Fruit fly (Drosophila melanogaster): ENCODE measurements around the gene Arp3.
A peak's percentile ranks its signal among the peaks of the same experiment; 100 is the strongest.

The Arp3 gene

dm6 chr3L:8080790-8081189 is 34.9 kb downstream of the Arp3 start:
- no peak for TF ChIP-seq Myc (optimal IDR thresholded peaks at IDR 0.05)
- TF ChIP-seq lola (GFP tag; optimal IDR thresholded peaks at IDR 0.05): no peak
- no peak for TF ChIP-seq Mio (GFP tag; optimal IDR thresholded peaks at IDR 0.05)
- no peak for TF ChIP-seq Dif (GFP tag; optimal IDR thresholded peaks at IDR 0.05; ENCODE audit: partially characterized antibody)
- no peak for TF ChIP-seq rgr (GFP tag; optimal IDR thresholded peaks at IDR 0.05)
- TF ChIP-seq psq (GFP tag; optimal IDR thresholded peaks at IDR 0.05): no peak
- TF ChIP-seq pan (optimal IDR thresholded peaks at IDR 0.05): no peak
- TF ChIP-seq OdsH (GFP tag; optimal IDR thresholded peaks at IDR 0.05): no peak
- TF ChIP-seq brk (GFP tag; optimal IDR thresholded peaks at IDR 0.05): no peak
- no peak for TF ChIP-seq br (GFP tag; optimal IDR thresholded peaks at IDR 0.05)
- TF ChIP-seq sage (GFP tag; optimal IDR thresholded peaks at IDR 0.05): no peak
- TF ChIP-seq sv (GFP tag; optimal IDR thresholded peaks at IDR 0.05): no peak
- no peak for TF ChIP-seq CG9705 (GFP tag; optimal IDR thresholded peaks at IDR 0.05)
- no peak for TF ChIP-seq CrebA (GFP tag; optimal IDR thresholded peaks at IDR 0.05; ENCODE audit: borderline replicate concordance)
- no peak for TF ChIP-seq dmrt93B (GFP tag; optimal IDR thresholded peaks at IDR 0.05)
- TF ChIP-seq h (GFP tag; optimal IDR thresholded peaks at IDR 0.05): no peak
- no peak for TF ChIP-seq dl (GFP tag; optimal IDR thresholded peaks at IDR 0.05; ENCODE audit: insufficient read depth in 1 of 2, partially characterized antibody in 2 of 2)
- TF ChIP-seq ey (GFP tag; optimal IDR thresholded peaks at IDR 0.05): no peak
- no peak for TF ChIP-seq Sp1 (GFP tag; optimal IDR thresholded peaks at IDR 0.05)

DNA sequence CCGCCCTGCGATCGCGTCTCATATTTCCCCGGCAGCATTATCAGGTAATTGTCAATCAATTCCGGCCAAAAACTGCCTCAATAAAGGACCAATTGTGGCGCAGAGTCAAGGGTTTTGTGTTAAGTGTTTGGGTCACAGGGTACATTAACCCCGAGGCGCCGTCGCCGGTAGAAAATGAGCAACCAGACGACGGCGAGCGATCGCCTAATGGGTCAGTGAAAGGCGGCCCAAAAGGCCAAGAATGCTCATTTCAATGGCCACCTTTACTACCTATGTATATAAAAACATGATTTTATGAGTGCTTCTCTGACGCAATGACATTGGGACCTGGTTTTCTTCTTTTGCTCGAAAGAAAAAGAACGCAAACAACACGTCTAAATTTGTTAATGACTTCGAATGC is 36.1 kb downstream of the Arp3 start:
- TF ChIP-seq Vsx2 (GFP tag; optimal IDR thresholded peaks at IDR 0.05; ENCODE audit: partially characterized antibody) (no peak), Dfd (GFP tag; optimal IDR thresholded peaks at IDR 0.05) (no peak), Abd-B (GFP tag; optimal IDR thresholded peaks at IDR 0.05) (no peak), HLH106 (tag; optimal IDR thresholded peaks at IDR 0.05) (no peak), fru (GFP tag; optimal IDR thresholded peaks at IDR 0.05) (no peak), CrebA (GFP tag; optimal IDR thresholded peaks at IDR 0.05; ENCODE audit: borderline replicate concordance) (no peak), Myc (optimal IDR thresholded peaks at IDR 0.05) (no peak), lola (GFP tag; optimal IDR thresholded peaks at IDR 0.05) (no peak)

- TF ChIP-seq foxo (GFP tag; optimal IDR thresholded peaks at IDR 0.05): no peak
- TF ChIP-seq Dfd (GFP tag; optimal IDR thresholded peaks at IDR 0.05): no peak
- no peak for TF ChIP-seq CG9705 (GFP tag; optimal IDR thresholded peaks at IDR 0.05)
- no peak for TF ChIP-seq Rel (GFP tag; optimal IDR thresholded peaks at IDR 0.05)
- no peak for TF ChIP-seq Rel (tag; optimal IDR thresholded peaks at IDR 0.05)
- no peak for TF ChIP-seq Hr83 (GFP tag; optimal IDR thresholded peaks at IDR 0.05; ENCODE audit: poor library complexity, severe bottlenecking)
- TF ChIP-seq rgr (GFP tag; optimal IDR thresholded peaks at IDR 0.05): no peak
- TF ChIP-seq h (GFP tag; optimal IDR thresholded peaks at IDR 0.05): no peak
- no peak for TF ChIP-seq Myc (optimal IDR thresholded peaks at IDR 0.05)
- no peak for TF ChIP-seq Mio (GFP tag; optimal IDR thresholded peaks at IDR 0.05)
- TF ChIP-seq sv (GFP tag; optimal IDR thresholded peaks at IDR 0.05): no peak
- TF ChIP-seq jim (GFP tag; optimal IDR thresholded peaks at IDR 0.05): no peak
- no peak for TF ChIP-seq N (GFP tag; optimal IDR thresholded peaks at IDR 0.05)
- TF ChIP-seq usp (GFP tag; optimal IDR thresholded peaks at IDR 0.05): no peak
- TF ChIP-seq br (GFP tag; optimal IDR thresholded peaks at IDR 0.05): no peak
Measured at dm6 chr3L:8077953-8078352, 37.7 kb downstream of the Arp3 start.

DNA sequence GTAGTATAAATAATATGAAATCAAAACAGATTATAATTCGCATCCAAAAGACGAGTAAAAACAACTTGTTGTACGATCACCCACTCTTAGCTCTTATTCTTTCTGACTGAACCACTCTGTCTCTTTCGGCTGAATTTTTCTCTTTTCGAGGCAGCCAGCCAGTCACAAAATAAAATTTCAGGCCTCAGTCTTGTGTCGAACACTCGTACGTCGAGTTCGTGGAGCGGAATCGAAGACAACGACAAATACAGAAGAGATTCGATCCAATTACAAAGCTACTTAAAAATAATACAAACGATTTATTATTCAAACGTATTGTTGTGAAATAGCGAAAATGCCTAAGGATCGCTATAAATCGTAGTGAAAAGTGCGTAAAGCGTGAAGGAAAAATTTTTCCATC is 38.5 kb downstream of the Arp3 start:
- TF ChIP-seq Dif (GFP tag; optimal IDR thresholded peaks at IDR 0.05; ENCODE audit: partially characterized antibody) (peak; percentile 79), rgr (GFP tag; optimal IDR thresholded peaks at IDR 0.05) (peak; percentile 38), h (GFP tag; optimal IDR thresholded peaks at IDR 0.05) (peak; percentile 23), fru (GFP tag; optimal IDR thresholded peaks at IDR 0.05) (no peak), Myc (optimal IDR thresholded peaks at IDR 0.05) (no peak), tai (GFP tag; optimal IDR thresholded peaks at IDR 0.05) (no peak), Hr78 (GFP tag; optimal IDR thresholded peaks at IDR 0.05) (no peak), usp (GFP tag; optimal IDR thresholded peaks at IDR 0.05) (no peak), dsf (GFP tag; optimal IDR thresholded peaks at IDR 0.05; ENCODE audit: borderline replicate concordance) (no peak), Vsx2 (GFP tag; optimal IDR thresholded peaks at IDR 0.05; ENCODE audit: partially characterized antibody) (peak; percentile 66), Mio (GFP tag; optimal IDR thresholded peaks at IDR 0.05) (no peak), lola (GFP tag; optimal IDR thresholded peaks at IDR 0.05) (no peak), ey (GFP tag; optimal IDR thresholded peaks at IDR 0.05) (no peak), psq (GFP tag; optimal IDR thresholded peaks at IDR 0.05) (no peak), brk (GFP tag; optimal IDR thresholded peaks at IDR 0.05) (no peak), CG32264 (GFP tag; optimal IDR thresholded peaks at IDR 0.05) (no peak), sage (GFP tag; optimal IDR thresholded peaks at IDR 0.05) (peak; percentile 25), foxo (GFP tag; optimal IDR thresholded peaks at IDR 0.05) (no peak), Abd-B (GFP tag; optimal IDR thresholded peaks at IDR 0.05) (no peak), dl (GFP tag; optimal IDR thresholded peaks at IDR 0.05; ENCODE audit: insufficient read depth in 1 of 2, partially characterized antibody in 2 of 2) (peak; percentile 66), br (GFP tag; optimal IDR thresholded peaks at IDR 0.05) (peak; percentile 2), Jra (GFP tag; optimal IDR thresholded peaks at IDR 0.05) (no peak), dmrt93B (GFP tag; optimal IDR thresholded peaks at IDR 0.05) (no peak), Hnf4 (GFP tag; optimal IDR thresholded peaks at IDR 0.05) (peak; percentile 45), woc (GFP tag; optimal IDR thresholded peaks at IDR 0.05) (no peak), Rel (GFP tag; optimal IDR thresholded peaks at IDR 0.05) (no peak), Rel (tag; optimal IDR thresholded peaks at IDR 0.05) (peak; percentile 63), pan (optimal IDR thresholded peaks at IDR 0.05) (no peak), sv (GFP tag; optimal IDR thresholded peaks at IDR 0.05) (no peak), CrebA (GFP tag; optimal IDR thresholded peaks at IDR 0.05; ENCODE audit: borderline replicate concordance) (no peak), GATAd (GFP tag; optimal IDR thresholded peaks at IDR 0.05) (no peak), CG9705 (GFP tag; optimal IDR thresholded peaks at IDR 0.05) (no peak), Hr83 (GFP tag; optimal IDR thresholded peaks at IDR 0.05; ENCODE audit: poor library complexity, severe bottlenecking) (peak; percentile 64), Sp1 (GFP tag; optimal IDR thresholded peaks at IDR 0.05) (peak; percentile 37)
